Fruit fly (Drosophila melanogaster): Measurements from ENCODE around the gene CG8132.

The CG8132 gene

DNA sequence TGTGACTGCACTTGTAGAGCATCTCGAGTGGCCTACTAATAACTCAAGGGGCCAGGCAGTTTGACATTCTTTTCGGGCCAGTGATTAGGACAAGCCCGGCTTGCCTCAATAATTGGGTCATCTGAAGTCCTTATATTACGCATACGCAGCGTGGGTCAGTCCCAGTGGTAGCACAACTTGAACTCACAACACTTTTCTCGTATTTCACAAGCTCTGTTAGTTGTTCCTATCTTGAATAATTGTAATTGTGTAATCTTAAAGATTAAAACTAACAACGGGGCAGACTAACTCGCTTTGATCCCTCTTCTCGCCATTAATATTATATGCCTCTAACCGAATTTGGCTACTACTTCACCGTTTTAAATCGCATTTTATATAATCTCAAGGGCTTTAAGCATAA, 34.6 kb downstream of the CG8132 start:
- TF ChIP-seq CG17801 (GFP tag; optimal IDR thresholded peaks at IDR 0.05; ENCODE audit: partially characterized antibody): no peak

DNA sequence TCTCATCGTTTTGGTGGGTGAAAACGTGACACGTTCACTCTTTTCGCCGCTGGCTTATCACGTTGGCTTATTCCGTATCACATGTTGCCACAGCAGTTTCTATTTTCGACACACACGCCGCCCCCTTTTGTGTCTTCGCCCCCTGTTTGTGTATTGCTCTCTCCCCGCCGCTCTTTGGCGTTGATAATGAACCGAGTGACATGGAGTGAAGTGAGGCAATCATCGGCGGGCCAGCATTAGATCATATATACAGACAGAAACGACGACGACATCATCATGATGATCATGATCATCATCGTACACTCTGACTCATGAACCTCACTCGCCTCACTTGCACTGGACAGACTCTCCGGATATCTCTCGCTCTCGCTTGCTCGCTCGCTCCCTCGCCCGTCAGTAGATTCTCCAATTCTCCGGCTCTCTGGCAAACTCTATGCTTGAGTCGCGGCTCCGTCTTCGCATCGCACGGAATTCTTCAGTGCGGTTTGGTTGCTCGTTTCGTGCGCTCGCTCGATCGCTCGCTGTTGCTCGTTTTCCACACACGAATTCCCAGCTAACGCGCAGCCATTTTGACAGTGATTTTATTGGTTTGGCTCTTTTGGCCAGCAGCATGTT, 35.2 kb downstream of the CG8132 start:
- peak; percentile 4 for TF ChIP-seq CG17801 (GFP tag; optimal IDR thresholded peaks at IDR 0.05; ENCODE audit: partially characterized antibody)

DNA sequence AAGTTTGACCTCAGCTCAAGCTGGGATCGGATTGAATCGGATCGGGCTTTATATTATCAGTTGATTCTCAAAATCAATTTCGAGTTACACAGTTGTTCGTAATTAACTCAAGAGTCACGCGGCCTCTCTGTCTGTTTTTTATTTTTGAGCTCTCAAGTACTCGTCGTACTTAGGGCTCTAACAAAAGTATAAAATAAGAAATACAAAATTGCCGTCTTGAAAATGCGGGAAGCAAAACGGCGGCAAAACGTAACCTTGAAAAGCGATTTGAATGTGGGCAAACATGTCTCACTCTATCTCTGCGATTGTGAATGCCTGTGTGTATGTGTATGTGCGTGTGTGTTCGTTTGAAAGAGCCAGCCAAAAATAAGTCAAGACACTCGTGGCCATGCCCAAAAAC, 36.3 kb downstream of the CG8132 start:
- TF ChIP-seq CG17801 (GFP tag; optimal IDR thresholded peaks at IDR 0.05; ENCODE audit: partially characterized antibody): no peak

- no peak for TF ChIP-seq CG17801 (GFP tag; optimal IDR thresholded peaks at IDR 0.05; ENCODE audit: partially characterized antibody)
Measured at dm6 chr3R:9441134-9441533, 39.8 kb downstream of the CG8132 start.

DNA sequence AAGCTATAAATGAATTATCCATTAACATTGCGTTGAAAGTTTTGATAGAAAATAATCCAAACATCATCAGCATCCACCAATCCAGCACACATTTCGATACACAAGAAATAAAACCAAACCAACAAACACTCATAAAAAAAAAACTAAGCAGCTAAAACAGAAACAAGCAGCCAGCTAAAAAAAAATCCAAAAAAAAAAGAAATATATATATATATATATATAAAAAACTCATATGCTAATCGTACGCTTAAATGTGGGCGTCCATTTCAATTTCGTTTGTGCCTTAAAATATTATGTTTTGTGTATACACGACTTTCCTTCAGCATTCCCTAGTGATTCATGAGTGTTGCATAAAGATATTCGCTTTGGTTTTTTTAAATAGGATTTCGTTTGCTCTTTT, 40.7 kb downstream of the CG8132 start:
- no peak for TF ChIP-seq CG17801 (GFP tag; optimal IDR thresholded peaks at IDR 0.05; ENCODE audit: partially characterized antibody)

DNA sequence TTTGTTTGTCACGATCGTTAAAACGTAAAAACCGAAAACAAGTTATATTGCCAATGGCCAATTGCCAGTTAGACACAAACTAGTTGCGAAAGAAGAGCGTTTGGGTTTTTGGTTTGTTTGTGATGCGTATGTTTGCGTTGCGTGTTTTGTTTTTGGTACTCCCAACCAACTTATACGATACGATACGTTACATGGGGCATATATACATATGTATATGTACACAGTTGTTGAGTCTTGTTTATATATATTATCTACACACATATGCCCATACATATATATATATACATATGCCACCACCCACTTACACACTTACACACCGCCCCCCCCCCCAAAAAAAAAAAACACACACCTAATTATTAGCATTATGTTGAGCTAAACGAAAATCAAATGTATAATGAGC, 47.0 kb downstream of the CG8132 start:
- TF ChIP-seq CG17801 (GFP tag; optimal IDR thresholded peaks at IDR 0.05; ENCODE audit: partially characterized antibody): no peak

dm6 chr3R:9450672-9451071, 49.4 kb downstream of the CG8132 start:
- no peak for TF ChIP-seq CG17801 (GFP tag; optimal IDR thresholded peaks at IDR 0.05; ENCODE audit: partially characterized antibody)
